Fruit fly (Drosophila melanogaster): Measurements from ENCODE around the gene CG31221.

dm6 chr3R:19411371-19411770 lies 1.1 kb upstream of the CG31221 start:
- TF ChIP-seq ovo (GFP tag; optimal IDR thresholded peaks at IDR 0.05) (no peak), bab1 (GFP tag; optimal IDR thresholded peaks at IDR 0.05) (no peak), pad (GFP tag; optimal IDR thresholded peaks at IDR 0.05) (no peak)

Measured in whole organism, adult.